Fruit fly (Drosophila melanogaster) whole organism, embryonic: Measurements from ENCODE around the gene SuUR.

Experiments
- Awh ChIP-seq: fragments of 200-800 bp; sonication (Bioruptor generic); IDR thresholded peaks from 2 replicates; pipeline ENCODE4, ENCODE4 v1.3.6; 2022; ENCODE audit warnings: missing biosample characterization, missing genetic modification characterization
- B-H2 ChIP-seq: fragments of 200-800 bp; sonication (Bioruptor generic); optimal IDR thresholded peaks from 2 replicates; lab custom pipeline; 2018; ENCODE audit warnings: missing biosample characterization, mild to moderate bottlenecking, missing genetic modification characterization
- CG10321 ChIP-seq: fragments of 200-800 bp; sonication (Bioruptor generic); IDR thresholded peaks from 2 replicates; pipeline ENCODE4 v1.3.6; 2022; ENCODE audit warnings: missing biosample characterization, missing genetic modification characterization
- CG12219 ChIP-seq: fragments of 200-800 bp; sonication (Bioruptor generic); optimal IDR thresholded peaks from 3 replicates; lab custom pipeline; 2018; ENCODE audit warnings: missing biosample characterization, mild to moderate bottlenecking, missing genetic modification characterization
- CG12942 ChIP-seq: fragments of 200-800 bp; sonication (Bioruptor generic); optimal IDR thresholded peaks from 3 replicates; lab custom pipeline; 2016; ENCODE audit warnings: missing biosample characterization, missing genetic modification characterization
- CG3726 ChIP-seq: fragments of 200-800 bp; sonication (Bioruptor generic); IDR thresholded peaks from 3 replicates; pipeline ENCODE4, ENCODE4 v1.3.6; 2022; ENCODE audit warnings: missing biosample characterization, missing genetic modification characterization
- CG4360 ChIP-seq: fragments of 200-800 bp; sonication (Bioruptor generic); IDR thresholded peaks from 2 replicates; pipeline ENCODE4 v1.3.6; 2022; ENCODE audit warnings: missing biosample characterization, missing genetic modification characterization
- Dfd ChIP-seq, 2 experiments: fragments of >200 bp; optimal IDR thresholded peaks; 2 replicates each; lab custom pipeline; 2017; ENCODE audit warnings: missing biosample characterization in 2 of 2, missing genetic modification characterization in 2 of 2
- Ets65A ChIP-seq: fragments of 200-800 bp; sonication (Bioruptor generic); peaks from one replicate; lab custom pipeline; 2016; ENCODE audit warnings: missing biosample characterization, missing genetic modification characterization
- Ets97D ChIP-seq: fragments of 200-800 bp; sonication (Bioruptor generic); optimal IDR thresholded peaks from 3 replicates; lab custom pipeline; 2016; ENCODE audit warnings: missing biosample characterization, missing genetic modification characterization
- Hr51 ChIP-seq, 2 experiments: fragments of 200-800 bp; sonication (Bioruptor generic); optimal IDR thresholded peaks; 2 replicates in 1 of 2; 3 replicates in 1 of 2; lab custom pipeline; 2016 to 2018; ENCODE audit warnings: missing biosample characterization in 2 of 2, missing genetic modification characterization in 2 of 2, mild to moderate bottlenecking in 1 of 2, moderate library complexity in 1 of 2
- Nf-YA ChIP-seq: fragments of 200-800 bp; sonication (Bioruptor generic); IDR thresholded peaks from 2 replicates; pipeline ENCODE4 v1.3.6; 2022; ENCODE audit warnings: missing biosample characterization, missing genetic modification characterization
- Opbp ChIP-seq: fragments of 200-800 bp; sonication (Bioruptor generic); IDR thresholded peaks from 3 replicates; pipeline ENCODE4 v1.3.6; 2022; ENCODE audit warnings: missing biosample characterization, missing genetic modification characterization; ENCODE audit not compliant: partially characterized antibody
- Scr ChIP-seq: fragments of 200-800 bp; sonication (Bioruptor generic); IDR thresholded peaks from 2 replicates; pipeline ENCODE4 v1.3.6; 2022; ENCODE audit warnings: missing biosample characterization, missing genetic modification characterization; ENCODE audit not compliant: partially characterized antibody
- Sox102F ChIP-seq: fragments of 200-800 bp; sonication (Bioruptor generic); optimal IDR thresholded peaks from 2 replicates; lab custom pipeline; 2018; ENCODE audit warnings: missing biosample characterization, mild to moderate bottlenecking, missing genetic modification characterization, moderate library complexity
- Xrp1 ChIP-seq: fragments of 200-800 bp; sonication (Bioruptor generic); IDR thresholded peaks from 2 replicates; pipeline ENCODE4 v1.3.6; 2022; ENCODE audit warnings: missing biosample characterization, missing genetic modification characterization
- ac ChIP-seq: fragments of 200-800 bp; sonication (Bioruptor generic); optimal IDR thresholded peaks from 3 replicates; lab custom pipeline; 2017; ENCODE audit warnings: missing biosample characterization, mild to moderate bottlenecking, missing genetic modification characterization
- chinmo ChIP-seq: fragments of 200-800 bp; sonication (Bioruptor generic); IDR thresholded peaks from 4 replicates; pipeline ENCODE4 v1.3.6; 2022; ENCODE audit warnings: missing biosample characterization, missing genetic modification characterization; ENCODE audit not compliant: partially characterized antibody
- ci ChIP-seq: fragments of 200-800 bp; sonication (Bioruptor generic); IDR thresholded peaks from 3 replicates; pipeline ENCODE4 v1.3.6; 2022; ENCODE audit warnings: missing biosample characterization, missing genetic modification characterization
- otp ChIP-seq: fragments of 200-800 bp; sonication (Bioruptor generic); IDR thresholded peaks from 3 replicates; pipeline ENCODE4, ENCODE4 v1.3.6; 2022; ENCODE audit warnings: missing biosample characterization, missing genetic modification characterization
- sna ChIP-seq: fragments of 200-800 bp; sonication (Bioruptor generic); IDR thresholded peaks from 2 replicates; pipeline ENCODE4 v1.3.6; 2022; ENCODE audit warnings: missing biosample characterization, missing genetic modification characterization; ENCODE audit not compliant: partially characterized antibody
- ssp ChIP-seq: fragments of 200-800 bp; sonication (Bioruptor generic); IDR thresholded peaks from 2 replicates; pipeline ENCODE4 v1.3.6; 2022; ENCODE audit warnings: missing biosample characterization, missing genetic modification characterization
- stwl ChIP-seq: fragments of 200-800 bp; sonication (Bioruptor generic); optimal IDR thresholded peaks from 3 replicates; lab custom pipeline; 2018; ENCODE audit warnings: missing biosample characterization, mild to moderate bottlenecking, missing genetic modification characterization, moderate library complexity

SuUR gene

DNA sequence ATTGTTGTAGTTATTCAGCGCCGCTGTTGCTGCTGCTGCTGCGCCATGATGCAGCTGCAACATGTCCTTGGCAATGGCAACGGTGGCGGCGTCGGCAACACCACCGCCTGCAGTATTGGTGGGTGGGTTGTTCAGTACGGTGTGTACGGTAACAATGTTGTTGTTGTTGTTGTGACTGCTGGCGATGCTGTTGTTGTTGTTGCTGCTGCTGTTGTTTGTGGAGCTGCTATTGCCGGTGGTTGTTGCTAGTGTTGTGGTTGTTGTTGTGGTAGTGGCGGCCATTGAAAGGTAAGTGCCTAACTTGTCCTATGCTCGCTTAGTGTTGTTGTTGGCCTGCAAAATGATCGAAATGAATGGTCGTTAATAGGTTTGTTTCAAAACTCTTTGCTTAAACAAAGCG lies 52.9 kb downstream of the SuUR start:
- TF ChIP-seq chinmo (GFP tag; lab: Robert Waterston, UW), result 0 out of 4 replicates have a peak, but pooled peaks have one; percentile 14
- no peak for TF ChIP-seq CG12942
- TF ChIP-seq Hr51 (GFP tag; optimal IDR thresholded peaks at IDR 0.05; lab: Kevin White, UChicago), result no peak
- 0 out of 2 replicates have a peak, but pooled peaks have one; percentile 21 for TF ChIP-seq Awh
- TF ChIP-seq CG4360 (GFP tag; lab: Robert Waterston, UW), result peak; percentile 98
- TF ChIP-seq ssp (GFP tag; lab: Robert Waterston, UW), result no peak
- TF ChIP-seq otp (GFP tag; lab: Robert Waterston, UW), result no peak
- no peak for TF ChIP-seq ac (GFP tag; lab: Kevin White, UChicago)
- TF ChIP-seq stwl (tag; lab: Kevin White, UChicago), result no peak
- TF ChIP-seq Ets65A (GFP tag; lab: Kevin White, UChicago), result peak; percentile 27
- no peak for TF ChIP-seq Sox102F (GFP tag; lab: Kevin White, UChicago)
- TF ChIP-seq CG3726 (GFP tag; lab: Robert Waterston, UW), result no peak
- no peak for TF ChIP-seq CG12219 (GFP tag; lab: Kevin White, UChicago)
- TF ChIP-seq B-H2 (GFP tag; lab: Kevin White, UChicago), result no peak
- TF ChIP-seq Dfd (GFP tag; optimal IDR thresholded peaks at IDR 0.05; lab: Kevin White, UChicago), result peak in 1 of 2 experiments; percentile 14
- no peak for TF ChIP-seq Nf-YA (GFP tag; lab: Robert Waterston, UW)
- TF ChIP-seq sna (GFP tag; lab: Robert Waterston, UW), result 0 out of 2 replicates have a peak, but pooled peaks have one; percentile 12
- no peak for TF ChIP-seq CG10321
- TF ChIP-seq Opbp (GFP tag; lab: Robert Waterston, UW), result no peak
- TF ChIP-seq ci, result peak; percentile 39; the same call in 1 of the 3 replicates
- no peak for TF ChIP-seq Scr (GFP tag; lab: Robert Waterston, UW)
- no peak for TF ChIP-seq Xrp1 (GFP tag; lab: Robert Waterston, UW)
- no peak for TF ChIP-seq Ets97D (GFP tag; lab: Kevin White, UChicago)
